Worm (Caenorhabditis elegans) whole organism, L1 larva: Measurements from ENCODE around the gene T19E7.6.
A peak's percentile ranks its signal among the peaks of the same experiment; 100 is the strongest.

Experiments used
- C16A3.4 ChIP-seq: fragments of 150-350 bp; optimal IDR thresholded peaks from 2 replicates; lab custom pipeline; 2014; ENCODE audit warnings: missing biosample characterization, missing genetic modification characterization
- C34B4.2 ChIP-seq: sonication (generic microtip); optimal IDR thresholded peaks from 2 replicates; lab custom pipeline; 2017; ENCODE audit warnings: mild to moderate bottlenecking, missing genetic modification characterization, missing compliant biosample characterization
- Y116A8C.19 ChIP-seq: sonication (generic microtip); optimal IDR thresholded peaks from 2 replicates; lab custom pipeline; 2016; ENCODE audit warnings: missing compliant biosample characterization, missing genetic modification characterization, borderline replicate concordance
- aly-2 ChIP-seq: fragments of 150-350 bp; optimal IDR thresholded peaks from 2 replicates; lab custom pipeline; 2014; ENCODE audit warnings: missing biosample characterization, missing genetic modification characterization
- ama-1 ChIP-seq: fragments of 150-350 bp; optimal IDR thresholded peaks from 2 replicates; lab custom pipeline; 2014
- ceh-82 ChIP-seq, 3 experiments: fragments of 150-350 bp in 1 of 3; sonication (generic microtip) in 2 of 3; optimal IDR thresholded peaks; 2 replicates each; lab custom pipeline; 2014 to 2017; ENCODE audit warnings: missing biosample characterization in 3 of 3, missing genetic modification characterization in 3 of 3
- ceh-90 ChIP-seq: sonication (generic microtip); optimal IDR thresholded peaks from 2 replicates; lab custom pipeline; 2016; ENCODE audit warnings: missing genetic modification characterization, missing compliant biosample characterization
- ces-1 ChIP-seq: fragments of 150-350 bp; optimal IDR thresholded peaks from 2 replicates; lab custom pipeline; 2014; ENCODE audit warnings: missing biosample characterization, missing genetic modification reagents, missing genetic modification characterization
- dsc-1 ChIP-seq: sonication (generic microtip); optimal IDR thresholded peaks from 2 replicates; lab custom pipeline; 2016; ENCODE audit warnings: mild to moderate bottlenecking, missing genetic modification characterization, missing compliant biosample characterization
- efl-3 ChIP-seq: fragments of 200-800 bp; sonication (Bioruptor generic); optimal IDR thresholded peaks from 2 replicates; lab custom pipeline; 2018; ENCODE audit warnings: mild to moderate bottlenecking, missing genetic modification characterization, missing compliant biosample characterization
- egl-13 ChIP-seq: sonication (generic microtip); optimal IDR thresholded peaks from 2 replicates; lab custom pipeline; 2016; ENCODE audit warnings: missing genotype, missing genetic modification reagents, missing genetic modification characterization, missing compliant biosample characterization
- egl-27 ChIP-seq, 2 experiments: fragments of 150-350 bp in 1 of 2; sonication (generic microtip); optimal IDR thresholded peaks; 3 replicates each; lab custom pipeline; 2017 to 2018; ENCODE audit warnings: missing biosample characterization in 2 of 2, missing genetic modification characterization in 2 of 2, missing genetic modification reagents in 2 of 2
- elt-2 ChIP-seq: sonication (generic microtip); optimal IDR thresholded peaks from 2 replicates; lab custom pipeline; 2016; ENCODE audit warnings: missing genetic modification characterization, mild to moderate bottlenecking, inconsistent platforms, missing compliant biosample characterization, missing genetic modification reagents
- grh-1 ChIP-seq: fragments of 200-800 bp; sonication (Bioruptor generic); IDR thresholded peaks from 2 replicates; pipeline ENCODE4 v1.3.6; 2022; ENCODE audit warnings: missing genetic modification reagents, missing genetic modification characterization, missing compliant biosample characterization
- hlh-4 ChIP-seq: sonication (generic microtip); optimal IDR thresholded peaks from 2 replicates; lab custom pipeline; 2016; ENCODE audit warnings: mild to moderate bottlenecking, missing genetic modification characterization, missing compliant biosample characterization
- hpl-2 ChIP-seq: fragments of 150-350 bp; optimal IDR thresholded peaks from 2 replicates; lab custom pipeline; 2014; ENCODE audit warnings: missing biosample characterization, missing genetic modification reagents, missing genetic modification characterization
- irx-1 ChIP-seq: sonication (generic microtip); optimal IDR thresholded peaks from 2 replicates; lab custom pipeline; 2016; ENCODE audit warnings: missing genetic modification characterization, missing compliant biosample characterization
- jun-1 ChIP-seq: fragments of 150-350 bp; optimal IDR thresholded peaks from 2 replicates; lab custom pipeline; 2014; ENCODE audit warnings: missing biosample characterization, missing genetic modification reagents, missing genetic modification characterization
- lin-13 ChIP-seq: fragments of 150-350 bp; optimal IDR thresholded peaks from 2 replicates; lab custom pipeline; 2014; ENCODE audit warnings: missing biosample characterization, missing genetic modification reagents, missing genetic modification characterization
- lin-14 ChIP-seq: fragments of 200-800 bp; sonication (Bioruptor generic); optimal IDR thresholded peaks from 2 replicates; lab custom pipeline; 2018; ENCODE audit warnings: mild to moderate bottlenecking, missing genetic modification characterization, moderate library complexity, missing compliant biosample characterization
- lin-15B ChIP-seq: fragments of 150-350 bp; sonication (generic microtip); optimal IDR thresholded peaks from 3 replicates; lab custom pipeline; 2014; ENCODE audit warnings: missing biosample characterization, missing genetic modification characterization
- lsy-2 ChIP-seq, 2 experiments: fragments of 150-350 bp; optimal IDR thresholded peaks; 2 replicates each; lab custom pipeline; 2014; ENCODE audit warnings: missing biosample characterization in 2 of 2, missing genetic modification characterization in 2 of 2
- mdl-1 ChIP-seq, 2 experiments: fragments of 150-350 bp; optimal IDR thresholded peaks; 2 replicates each; lab custom pipeline; 2014 to 2017; ENCODE audit warnings: missing biosample characterization in 2 of 2, missing genetic modification characterization in 2 of 2, inconsistent platforms in 1 of 2
- mef-2 ChIP-seq: fragments of 150-350 bp; optimal IDR thresholded peaks from 2 replicates; lab custom pipeline; 2014; ENCODE audit warnings: missing biosample characterization, missing genetic modification characterization
- nhr-237 ChIP-seq: fragments of 150-350 bp; optimal IDR thresholded peaks from 2 replicates; lab custom pipeline; 2014; ENCODE audit warnings: missing biosample characterization, missing genetic modification characterization
- nhr-47 ChIP-seq: sonication (generic microtip); optimal IDR thresholded peaks from 2 replicates; lab custom pipeline; 2016; ENCODE audit warnings: mild to moderate bottlenecking, missing genetic modification characterization, moderate library complexity, missing compliant biosample characterization
- nhr-76 ChIP-seq: sonication (generic microtip); optimal IDR thresholded peaks from 2 replicates; lab custom pipeline; 2017; ENCODE audit warnings: missing biosample characterization, missing genetic modification characterization
- nhr-84 ChIP-seq: sonication (generic microtip); optimal IDR thresholded peaks from 2 replicates; lab custom pipeline; 2017; ENCODE audit warnings: missing biosample characterization, missing genetic modification characterization
- nhr-85 ChIP-seq: sonication (generic microtip); peaks from one replicate; lab custom pipeline; 2016; ENCODE audit warnings: missing genetic modification characterization, inconsistent platforms, missing compliant biosample characterization
- nhr-90 ChIP-seq: sonication (generic microtip); optimal IDR thresholded peaks from 2 replicates; lab custom pipeline; 2016; ENCODE audit warnings: mild to moderate bottlenecking, missing genetic modification characterization, missing compliant biosample characterization; ENCODE audit not compliant: poor library complexity
- pag-3 ChIP-seq: sonication (generic microtip); optimal IDR thresholded peaks from 2 replicates; lab custom pipeline; 2017; ENCODE audit warnings: missing genetic modification characterization, mild to moderate bottlenecking, missing compliant biosample characterization, antibody characterized with exemption, borderline replicate concordance; ENCODE audit not compliant: insufficient read depth
- rnt-1 ChIP-seq: sonication (generic microtip); optimal IDR thresholded peaks from 2 replicates; lab custom pipeline; 2016; ENCODE audit warnings: mild to moderate bottlenecking, missing genetic modification characterization, moderate library complexity, missing compliant biosample characterization
- snu-23 ChIP-seq: sonication (generic microtip); optimal IDR thresholded peaks from 2 replicates; lab custom pipeline; 2016; ENCODE audit warnings: missing genetic modification characterization, missing compliant biosample characterization
- sox-4 ChIP-seq: sonication (generic microtip); optimal IDR thresholded peaks from 2 replicates; lab custom pipeline; 2016; ENCODE audit warnings: missing genetic modification characterization, missing compliant biosample characterization
- sptf-1 ChIP-seq: fragments of 150-350 bp; optimal IDR thresholded peaks from 2 replicates; lab custom pipeline; 2014; ENCODE audit warnings: missing biosample characterization, missing genetic modification characterization
- swsn-7 ChIP-seq: sonication (generic microtip); optimal IDR thresholded peaks from 2 replicates; lab custom pipeline; 2016; ENCODE audit warnings: missing genetic modification characterization, missing compliant biosample characterization
- tbx-2 ChIP-seq: sonication (generic microtip); optimal IDR thresholded peaks from 2 replicates; lab custom pipeline; 2016; ENCODE audit warnings: missing genetic modification characterization, missing compliant biosample characterization
- tlp-1 ChIP-seq: fragments of 150-350 bp; optimal IDR thresholded peaks from 2 replicates; lab custom pipeline; 2014; ENCODE audit warnings: missing biosample characterization, missing genetic modification characterization
- unc-62 ChIP-seq: fragments of 150-350 bp; optimal IDR thresholded peaks from 2 replicates; lab custom pipeline; 2014; ENCODE audit warnings: missing biosample characterization, missing genetic modification reagents, missing genetic modification characterization
- unc-86 ChIP-seq: sonication (generic microtip); optimal IDR thresholded peaks from 2 replicates; lab custom pipeline; 2016; ENCODE audit warnings: missing genetic modification characterization, missing compliant biosample characterization
- zag-1 ChIP-seq: fragments of 150-350 bp; optimal IDR thresholded peaks from 2 replicates; lab custom pipeline; 2014; ENCODE audit warnings: missing biosample characterization, missing genetic modification characterization
- zip-4 ChIP-seq: fragments of 200-800 bp; sonication (Bioruptor generic); optimal IDR thresholded peaks from 2 replicates; lab custom pipeline; 2018; ENCODE audit warnings: mild to moderate bottlenecking, missing genetic modification characterization, moderate library complexity, missing compliant biosample characterization

The T19E7.6 gene

ce11 chrIV:5655966-5656389, 13.3 kb downstream of the T19E7.6 start (continued):
- TF ChIP-seq sox-4 (tag; lab: Kevin White, UChicago) (no peak), sptf-1 (no peak), aly-2 (no peak), snu-23 (GFP tag; lab: Kevin White, UChicago) (peak; percentile 79), egl-13 (tag; lab: Kevin White, UChicago) (no peak), swsn-7 (tag; lab: Kevin White, UChicago) (peak; percentile 32), nhr-90 (tag; lab: Kevin White, UChicago) (peak; percentile 62), pag-3 (no peak), nhr-84 (tag; lab: Kevin White, UChicago) (no peak), egl-27 (tag; optimal IDR thresholded peaks at IDR 0.05; lab: Kevin White, UChicago) (no peak), lsy-2 (tag; optimal IDR thresholded peaks at IDR 0.05; lab: Kevin White, UChicago) (peak; percentile 44 to 53), nhr-47 (peak; percentile 34), lin-15B (peak; percentile 72), lin-13 (GFP tag; lab: Kevin White, UChicago) (peak; percentile 47), mef-2 (tag; lab: Kevin White, UChicago) (no peak), grh-1 (GFP tag; lab: Robert Waterston, UW) (peak; percentile 48; the same call in 1 of the 2 replicates), rnt-1 (tag; lab: Kevin White, UChicago) (peak; percentile 31), efl-3 (GFP tag; lab: Kevin White, UChicago) (no peak), ama-1 (no peak), Y116A8C.19 (no peak), lin-14 (peak; percentile 84), elt-2 (tag; lab: Kevin White, UChicago) (no peak), C16A3.4 (tag; lab: Kevin White, UChicago) (peak; percentile 41), dsc-1 (no peak), jun-1 (tag; lab: Kevin White, UChicago) (peak; percentile 55), nhr-237 (peak; percentile 82), irx-1 (tag; lab: Kevin White, UChicago) (peak; percentile 26), tlp-1 (tag; lab: Kevin White, UChicago) (no peak), ces-1 (GFP tag; lab: Kevin White, UChicago) (no peak), mdl-1 (tag; optimal IDR thresholded peaks at IDR 0.05; lab: Kevin White, UChicago) (peak in 1 of 2 experiments; percentile 4), ceh-82 (tag; optimal IDR thresholded peaks at IDR 0.05; lab: Kevin White, UChicago) (peak in 2 of 3 experiments; percentile 37 to 54), nhr-85 (tag; lab: Kevin White, UChicago) (peak; percentile 95), nhr-76 (tag; lab: Kevin White, UChicago) (no peak), C34B4.2 (no peak), unc-86 (tag; lab: Kevin White, UChicago) (no peak), tbx-2 (tag; lab: Kevin White, UChicago) (peak; percentile 45), zip-4 (GFP tag; lab: Kevin White, UChicago) (peak; percentile 83), ceh-90 (tag; lab: Kevin White, UChicago) (no peak)

- TF ChIP-seq nhr-85 (tag; lab: Kevin White, UChicago) (peak; percentile 40), snu-23 (GFP tag; lab: Kevin White, UChicago) (no peak), unc-62 (GFP tag; lab: Kevin White, UChicago) (no peak), zag-1 (no peak), hpl-2 (GFP tag; lab: Kevin White, UChicago) (no peak), ceh-82 (tag; optimal IDR thresholded peaks at IDR 0.05; lab: Kevin White, UChicago) (no peak), hlh-4 (tag; lab: Kevin White, UChicago) (no peak), nhr-90 (tag; lab: Kevin White, UChicago) (no peak)
Observed at ce11 chrIV:5654693-5655092, 14.6 kb downstream of the T19E7.6 start.
